Worm (Caenorhabditis elegans): ENCODE measurements around the gene E01B7.2.

The E01B7.2 gene

ce11 chrV:17962500-17962899, 40.9 kb downstream of the E01B7.2 start:
- no peak for TF ChIP-seq him-1 (tag; optimal IDR thresholded peaks at IDR 0.05)
- TF ChIP-seq dao-5 (tag; optimal IDR thresholded peaks at IDR 0.05) = no peak
- no peak for TF ChIP-seq W03F9.2 (tag; optimal IDR thresholded peaks at IDR 0.05)

ce11 chrV:17966747-17967146, 45.2 kb downstream of the E01B7.2 start, which contains the start of gene gck-3:
Gene gck-3 (minus strand): TSS chrV:17966847.
- TF ChIP-seq him-1 (tag; optimal IDR thresholded peaks at IDR 0.05) (no peak), dao-5 (tag; optimal IDR thresholded peaks at IDR 0.05) (no peak), W03F9.2 (tag; optimal IDR thresholded peaks at IDR 0.05) (no peak)

Data from whole organism, L4/young adult.